Fruit fly (Drosophila melanogaster): Measurements from ENCODE around the gene mtgo.

mtgo gene

DNA sequence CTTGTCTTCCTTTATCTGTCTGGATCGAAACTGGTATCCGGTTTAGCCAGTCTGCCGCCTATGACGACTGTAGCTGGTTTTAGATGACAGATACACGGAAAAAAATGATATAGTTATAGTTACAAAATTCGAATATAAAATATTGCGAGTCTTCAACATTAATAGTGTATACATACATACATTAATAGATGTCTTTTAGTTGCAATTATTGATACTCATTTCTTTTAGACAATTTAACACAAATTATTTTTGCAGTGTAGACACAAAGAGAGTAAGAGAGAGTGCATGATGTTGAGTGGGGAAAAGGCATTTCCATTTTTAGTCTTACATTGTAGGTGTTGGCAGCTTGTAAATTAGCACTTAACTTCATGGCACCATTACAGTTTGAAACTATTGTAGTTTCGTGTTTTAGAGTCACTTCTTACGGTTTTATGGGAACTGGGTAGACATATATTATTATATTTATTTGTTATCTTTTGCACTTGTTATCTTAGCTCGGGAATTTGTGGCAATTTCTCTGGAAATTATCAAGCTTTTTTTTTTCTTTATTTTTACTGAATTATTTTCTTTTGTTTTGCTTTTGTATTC, 49.5 kb upstream of the mtgo start (continued):
- TF ChIP-seq BEAF-32 (GFP tag; optimal IDR thresholded peaks at IDR 0.05) (no peak), CG5953 (GFP tag; IDR thresholded peaks at IDR 0.05) (no peak), Taf1 (GFP tag; IDR thresholded peaks at IDR 0.05) (no peak), CG6791 (GFP tag; IDR thresholded peaks at IDR 0.05; ENCODE audit: partially characterized antibody) (no peak), CG12391 (tag; optimal IDR thresholded peaks at IDR 0.05) (peak; percentile 95), tio (GFP tag; optimal IDR thresholded peaks at IDR 0.05) (peak; percentile 70), E2f1 (GFP tag; IDR thresholded peaks at IDR 0.05) (no peak), cato (GFP tag; optimal IDR thresholded peaks at IDR 0.05; ENCODE audit: borderline replicate concordance) (peak; percentile 78), Stat92E (GFP tag; optimal IDR thresholded peaks at IDR 0.05) (no peak), CG34224 (GFP tag; IDR thresholded peaks at IDR 0.05; ENCODE audit: partially characterized antibody) (no peak), jigr1 (GFP tag; IDR thresholded peaks at IDR 0.05) (no peak), caup (GFP tag; optimal IDR thresholded peaks at IDR 0.05; ENCODE audit: severe bottlenecking) (no peak), CG14014 (GFP tag; IDR thresholded peaks at IDR 0.05) (peak; percentile 45; the same call in 1 of the 2 replicates), Mes4 (GFP tag; optimal IDR thresholded peaks at IDR 0.05) (peak; percentile 79), slou (GFP tag; optimal IDR thresholded peaks at IDR 0.05) (no peak), danr (GFP tag; IDR thresholded peaks at IDR 0.05) (no peak), hkb (optimal IDR thresholded peaks at IDR 0.05) (no peak), hkb (GFP tag; IDR thresholded peaks at IDR 0.05) (peak; percentile 37; the same call in 1 of the 2 replicates), CG17361 (GFP tag; IDR thresholded peaks at IDR 0.05) (no peak), pb (GFP tag; optimal IDR thresholded peaks at IDR 0.05) (no peak), h (optimal IDR thresholded peaks at IDR 0.05) (no peak), CG34422 (GFP tag; IDR thresholded peaks at IDR 0.05) (no peak), Dek (tag; optimal IDR thresholded peaks at IDR 0.05) (peak; percentile 77), Hmr (GFP tag; optimal IDR thresholded peaks at IDR 0.05) (peak; percentile 76), CG18011 (GFP tag; optimal IDR thresholded peaks at IDR 0.05) (peak; percentile 7), prd (optimal IDR thresholded peaks at IDR 0.05) (no peak), prd (GFP tag; IDR thresholded peaks at IDR 0.05) (no peak), CG32767 (GFP tag; IDR thresholded peaks at IDR 0.05) (peak; percentile 70), CG9437 (GFP tag; optimal IDR thresholded peaks at IDR 0.05) (peak; percentile 82), wek (GFP tag; optimal IDR thresholded peaks at IDR 0.05) (peak; percentile 74), Asciz (GFP tag; optimal IDR thresholded peaks at IDR 0.05) (no peak), CG15601 (tag; optimal IDR thresholded peaks at IDR 0.05) (peak; percentile 95), tin (GFP tag; optimal IDR thresholded peaks at IDR 0.05) (no peak), NFAT (GFP tag; IDR thresholded peaks at IDR 0.05) (no peak), cad (GFP tag; optimal IDR thresholded peaks at IDR 0.05) (peak; percentile 48), CG17612 (GFP tag; IDR thresholded peaks at IDR 0.05) (no peak), Camta (GFP tag; optimal IDR thresholded peaks at IDR 0.05) (peak; percentile 84), seq (GFP tag; IDR thresholded peaks at IDR 0.05) (0 out of 2 replicates have a peak, but pooled peaks have one; percentile 46), ewg (GFP tag; optimal IDR thresholded peaks at IDR 0.05) (peak; percentile 84), Eip74EF (GFP tag; optimal IDR thresholded peaks at IDR 0.05) (no peak), CG3726 (GFP tag; IDR thresholded peaks at IDR 0.05) (no peak), Jarid2 (GFP tag; optimal IDR thresholded peaks at IDR 0.05) (no peak), CG9817 (tag; optimal IDR thresholded peaks at IDR 0.05) (peak; percentile 84), cwo (GFP tag; optimal IDR thresholded peaks at IDR 0.05) (no peak), Meics (GFP tag; optimal IDR thresholded peaks at IDR 0.05) (no peak), tup (GFP tag; optimal IDR thresholded peaks at IDR 0.05) (no peak), CG10147 (GFP tag; optimal IDR thresholded peaks at IDR 0.05) (no peak), CG11398 (GFP tag; optimal IDR thresholded peaks at IDR 0.05) (peak; percentile 74), Dbx (GFP tag; IDR thresholded peaks at IDR 0.05) (no peak), en (GFP tag; optimal IDR thresholded peaks at IDR 0.05) (peak; percentile 84)

Measured in whole organism, embryonic.